Worm (Caenorhabditis elegans) whole organism, L3 larva: Measurements from ENCODE around the gene C37E2.3.

Source experiments
- R02D3.7 ChIP-seq: fragments of 150-350 bp; optimal IDR thresholded peaks from 2 replicates; lab custom pipeline; 2014; ENCODE audit warnings: missing biosample characterization, missing genetic modification characterization
- ZK546.5 ChIP-seq: sonication (generic microtip); optimal IDR thresholded peaks from 2 replicates; lab custom pipeline; 2017; ENCODE audit warnings: missing biosample characterization, missing genetic modification characterization
- aly-2 ChIP-seq: fragments of 150-350 bp; optimal IDR thresholded peaks from 2 replicates; lab custom pipeline; 2014; ENCODE audit warnings: missing biosample characterization, missing genetic modification characterization
- ama-1 ChIP-seq: fragments of 150-350 bp; optimal IDR thresholded peaks from 2 replicates; lab custom pipeline; 2018
- ceh-16 ChIP-seq: sonication (generic microtip); optimal IDR thresholded peaks from 2 replicates; lab custom pipeline; 2017; ENCODE audit warnings: missing biosample characterization, missing genetic modification characterization
- ceh-28 ChIP-seq: fragments of 150-350 bp; optimal IDR thresholded peaks from 2 replicates; lab custom pipeline; 2014; ENCODE audit warnings: missing biosample characterization, missing genetic modification reagents, missing genetic modification characterization
- ceh-9 ChIP-seq: sonication (generic microtip); optimal IDR thresholded peaks from 2 replicates; lab custom pipeline; 2018; ENCODE audit warnings: missing biosample characterization, missing genetic modification characterization
- daf-12 ChIP-seq: fragments of 150-350 bp; optimal IDR thresholded peaks from 2 replicates; lab custom pipeline; 2014; ENCODE audit warnings: missing biosample characterization, missing genetic modification reagents, missing genetic modification characterization
- egl-27 ChIP-seq: sonication (generic microtip); optimal IDR thresholded peaks from 4 replicates; lab custom pipeline; 2017; ENCODE audit warnings: missing biosample characterization, missing genetic modification reagents, missing genetic modification characterization
- egl-5 ChIP-seq: fragments of 150-350 bp; optimal IDR thresholded peaks from 2 replicates; lab custom pipeline; 2017; ENCODE audit warnings: missing biosample characterization, missing genetic modification reagents, missing genetic modification characterization, inconsistent platforms
- elt-1 ChIP-seq: fragments of 150-350 bp; optimal IDR thresholded peaks from 2 replicates; lab custom pipeline; 2014; ENCODE audit warnings: missing biosample characterization, missing genetic modification characterization
- elt-3 ChIP-seq, 3 experiments: fragments of 150-350 bp in 1 of 3; sonication (generic microtip) in 2 of 3; optimal IDR thresholded peaks; 2 replicates in 2 of 3; 4 replicates in 1 of 3; lab custom pipeline; 2014 to 2017; ENCODE audit warnings: missing biosample characterization in 3 of 3, missing genetic modification characterization in 3 of 3
- eor-1 ChIP-seq, 2 experiments: fragments of 150-350 bp; optimal IDR thresholded peaks; 2 replicates each; lab custom pipeline; 2014 to 2018; ENCODE audit warnings: missing biosample characterization in 2 of 2, missing genetic modification characterization in 2 of 2
- fkh-2 ChIP-seq: fragments of 150-350 bp; optimal IDR thresholded peaks from 2 replicates; lab custom pipeline; 2014; ENCODE audit warnings: missing biosample characterization, missing genetic modification reagents, missing genetic modification characterization
- fos-1 ChIP-seq: fragments of 150-350 bp; optimal IDR thresholded peaks from 2 replicates; lab custom pipeline; 2014; ENCODE audit warnings: missing biosample characterization, missing genetic modification characterization
- hmg-11 ChIP-seq: sonication (generic microtip); optimal IDR thresholded peaks from 2 replicates; lab custom pipeline; 2016; ENCODE audit warnings: missing genetic modification characterization, missing compliant biosample characterization
- jun-1 ChIP-seq: fragments of 150-350 bp; optimal IDR thresholded peaks from 2 replicates; lab custom pipeline; 2014; ENCODE audit warnings: missing biosample characterization, missing genetic modification reagents, missing genetic modification characterization
- lin-15B ChIP-seq: fragments of 150-350 bp; optimal IDR thresholded peaks from 2 replicates; lab custom pipeline; 2014; ENCODE audit warnings: missing biosample characterization, missing genetic modification characterization
- lin-39 ChIP-seq: fragments of 150-350 bp; optimal IDR thresholded peaks from 2 replicates; lab custom pipeline; 2018; ENCODE audit warnings: missing biosample characterization, missing genetic modification reagents, missing genetic modification characterization
- lsy-12 ChIP-seq: sonication (generic microtip); optimal IDR thresholded peaks from 2 replicates; lab custom pipeline; 2016; ENCODE audit warnings: mild to moderate bottlenecking, missing genetic modification characterization, missing compliant biosample characterization
- mdl-1 ChIP-seq: fragments of 150-350 bp; optimal IDR thresholded peaks from 2 replicates; lab custom pipeline; 2014; ENCODE audit warnings: missing biosample characterization, missing genetic modification characterization
- mml-1 ChIP-seq: fragments of 150-350 bp; sonication (generic microtip); optimal IDR thresholded peaks from 3 replicates; lab custom pipeline; 2014; ENCODE audit warnings: missing biosample characterization, missing genetic modification characterization
- nhr-11 ChIP-seq: fragments of 150-350 bp; optimal IDR thresholded peaks from 2 replicates; lab custom pipeline; 2014; ENCODE audit warnings: missing biosample characterization, missing genetic modification characterization
- nhr-12 ChIP-seq: fragments of 150-350 bp; optimal IDR thresholded peaks from 2 replicates; lab custom pipeline; 2014; ENCODE audit warnings: missing biosample characterization, missing genetic modification characterization
- nhr-237 ChIP-seq: fragments of 150-350 bp; optimal IDR thresholded peaks from 2 replicates; lab custom pipeline; 2014; ENCODE audit warnings: missing biosample characterization, missing genetic modification characterization
- nhr-25 ChIP-seq: sonication (generic microtip); optimal IDR thresholded peaks from 2 replicates; lab custom pipeline; 2017; ENCODE audit warnings: missing biosample characterization, missing genetic modification characterization
- nhr-28 ChIP-seq: fragments of 150-350 bp; optimal IDR thresholded peaks from 2 replicates; lab custom pipeline; 2014; ENCODE audit warnings: missing biosample characterization, missing genetic modification characterization
- nhr-43 ChIP-seq: sonication (generic microtip); optimal IDR thresholded peaks from 2 replicates; lab custom pipeline; 2016; ENCODE audit warnings: mild to moderate bottlenecking, missing genetic modification characterization, missing compliant biosample characterization; ENCODE audit not compliant: poor library complexity, severe bottlenecking
- nhr-67 ChIP-seq: fragments of 150-350 bp; optimal IDR thresholded peaks from 2 replicates; lab custom pipeline; 2014; ENCODE audit warnings: missing biosample characterization, missing genetic modification characterization
- nhr-76 ChIP-seq: fragments of 150-350 bp; sonication (generic microtip); optimal IDR thresholded peaks from 5 replicates; lab custom pipeline; 2014; ENCODE audit warnings: missing biosample characterization, missing genetic modification characterization
- nhr-77 ChIP-seq: fragments of 150-350 bp; optimal IDR thresholded peaks from 2 replicates; lab custom pipeline; 2014; ENCODE audit warnings: missing biosample characterization, missing genetic modification characterization
- pha-4 ChIP-seq: fragments of 150-350 bp; optimal IDR thresholded peaks from 2 replicates; lab custom pipeline; 2014; ENCODE audit warnings: missing biosample characterization, missing genetic modification reagents, missing genetic modification characterization
- pqm-1 ChIP-seq: fragments of 150-350 bp; optimal IDR thresholded peaks from 2 replicates; lab custom pipeline; 2017; ENCODE audit warnings: missing biosample characterization, missing genetic modification characterization, inconsistent platforms
- sea-2 ChIP-seq: fragments of 150-350 bp; sonication (generic microtip); optimal IDR thresholded peaks from 4 replicates; lab custom pipeline; 2014; ENCODE audit warnings: missing biosample characterization, missing genetic modification reagents, missing genetic modification characterization
- skn-1 ChIP-seq: fragments of 150-350 bp; optimal IDR thresholded peaks from 2 replicates; lab custom pipeline; 2014; ENCODE audit warnings: missing biosample characterization, missing genetic modification characterization
- snpc-4 ChIP-seq: fragments of 150-350 bp; optimal IDR thresholded peaks from 2 replicates; lab custom pipeline; 2014; ENCODE audit warnings: missing biosample characterization, missing genetic modification characterization
- unc-62 ChIP-seq: fragments of 150-350 bp; sonication (generic microtip); optimal IDR thresholded peaks from 4 replicates; lab custom pipeline; 2014; ENCODE audit warnings: missing biosample characterization, missing genetic modification reagents, missing genetic modification characterization
- zag-1 ChIP-seq: fragments of 150-350 bp; optimal IDR thresholded peaks from 2 replicates; lab custom pipeline; 2014; ENCODE audit warnings: missing biosample characterization, missing genetic modification characterization
- ztf-11 ChIP-seq: fragments of 150-350 bp; optimal IDR thresholded peaks from 2 replicates; lab custom pipeline; 2014; ENCODE audit warnings: missing biosample characterization, missing genetic modification characterization
- ztf-4 ChIP-seq: fragments of 150-350 bp; optimal IDR thresholded peaks from 2 replicates; lab custom pipeline; 2014; ENCODE audit warnings: missing biosample characterization, missing genetic modification characterization

Gene C37E2.3

DNA sequence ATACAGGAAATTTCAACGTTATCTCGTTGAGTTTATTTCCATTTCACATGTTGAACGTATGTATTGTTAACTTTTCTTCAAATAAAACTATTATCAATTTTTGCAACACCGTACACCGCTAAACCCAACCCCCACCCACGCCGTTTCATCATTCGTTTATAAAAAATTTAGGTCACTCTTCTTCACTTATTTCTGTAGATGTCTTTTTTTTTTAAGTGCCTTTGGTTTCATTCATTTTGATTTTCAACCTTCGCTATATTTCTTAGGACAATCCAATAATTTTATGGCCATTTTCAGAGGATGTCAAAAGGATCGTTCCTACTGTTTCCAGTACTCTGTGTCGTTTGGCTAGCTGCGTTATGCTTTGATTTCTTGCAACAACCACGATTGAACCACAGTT lies at the start of gene C37E2.3:
Gene C37E2.3 (plus strand): TSS at position 301 of the 400 bp plus-strand sequence.
- TF ChIP-seq lin-15B (tag; lab: Kevin White, UChicago) = no peak
- TF ChIP-seq nhr-76 = no peak
- TF ChIP-seq lin-39 (tag; lab: Kevin White, UChicago) = no peak
- no peak for TF ChIP-seq eor-1 (tag; optimal IDR thresholded peaks at IDR 0.05; lab: Kevin White, UChicago)
- TF ChIP-seq ceh-9 (tag; lab: Kevin White, UChicago) = no peak
- no peak for TF ChIP-seq ama-1 (lab: Kevin White, UChicago)
- TF ChIP-seq mml-1 = no peak
- TF ChIP-seq pqm-1 (tag; lab: Kevin White, UChicago) = no peak
- no peak for TF ChIP-seq elt-1 (tag; lab: Kevin White, UChicago)
- TF ChIP-seq ceh-16 = no peak
- TF ChIP-seq snpc-4 (tag; lab: Kevin White, UChicago) = no peak
- no peak for TF ChIP-seq jun-1
- TF ChIP-seq ZK546.5 (tag; lab: Kevin White, UChicago) = no peak
- no peak for TF ChIP-seq nhr-237 (tag; lab: Kevin White, UChicago)
- TF ChIP-seq zag-1 (tag; lab: Kevin White, UChicago) = no peak
- TF ChIP-seq aly-2 (tag; lab: Kevin White, UChicago) = no peak
- TF ChIP-seq nhr-67 (tag; lab: Kevin White, UChicago) = no peak
- TF ChIP-seq nhr-11 = no peak
- no peak for TF ChIP-seq ceh-28 (tag; lab: Kevin White, UChicago)
- no peak for TF ChIP-seq sea-2 (GFP tag; lab: Kevin White, UChicago)

DNA sequence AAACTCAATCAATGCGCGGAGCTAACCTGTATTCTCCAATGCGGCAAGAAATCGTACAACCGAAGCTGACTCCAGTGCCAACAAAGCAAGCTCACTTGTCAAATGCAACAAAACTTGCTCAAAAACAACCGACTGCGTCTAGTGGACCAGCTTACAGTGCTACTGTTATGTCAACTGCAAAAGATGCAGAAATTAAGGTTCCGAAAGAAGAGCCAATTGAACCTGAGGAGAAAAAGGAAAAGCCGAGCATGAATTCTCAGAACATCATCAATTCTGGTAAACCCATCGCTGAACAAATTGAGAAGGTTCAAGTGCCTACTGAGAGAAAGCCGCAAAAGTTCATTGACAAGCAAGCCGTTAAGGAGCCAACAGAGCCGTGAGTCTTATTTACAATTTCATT lies 48.8 kb upstream of the C37E2.3 start:
- no peak for TF ChIP-seq ztf-11
- no peak for TF ChIP-seq ZK546.5 (tag; lab: Kevin White, UChicago)
- no peak for TF ChIP-seq lin-39 (tag; lab: Kevin White, UChicago)
- no peak for TF ChIP-seq unc-62 (GFP tag; lab: Kevin White, UChicago)

DNA sequence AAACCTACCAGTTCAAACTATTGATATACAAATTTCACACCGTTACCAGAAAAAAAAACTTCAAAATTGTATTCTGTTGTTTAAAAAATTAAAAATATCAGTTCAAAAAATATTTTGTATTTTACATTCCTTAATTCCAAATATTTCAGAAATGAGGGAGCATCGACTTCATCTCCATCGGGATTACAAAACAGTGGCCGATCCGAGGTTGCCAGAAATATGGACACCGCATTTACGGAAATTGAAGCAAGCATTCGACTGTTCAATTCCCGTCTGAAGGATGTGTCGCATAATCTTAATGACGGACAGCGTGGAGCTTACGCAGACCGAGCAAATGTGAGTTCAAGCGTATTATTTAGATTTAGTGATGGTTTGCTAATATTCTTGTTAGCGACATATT lies 47.6 kb upstream of the C37E2.3 start:
- TF ChIP-seq elt-1 (tag; lab: Kevin White, UChicago) = no peak
- TF ChIP-seq jun-1 = no peak
- TF ChIP-seq ceh-28 (tag; lab: Kevin White, UChicago) = no peak
- no peak for TF ChIP-seq nhr-25 (tag; lab: Kevin White, UChicago)
- TF ChIP-seq fos-1 (tag; lab: Kevin White, UChicago) = no peak
- TF ChIP-seq nhr-77 (tag; lab: Kevin White, UChicago) = no peak
- TF ChIP-seq ztf-11 = no peak
- TF ChIP-seq eor-1 (tag; optimal IDR thresholded peaks at IDR 0.05; lab: Kevin White, UChicago) = no peak
- TF ChIP-seq ceh-16 = no peak
- TF ChIP-seq pqm-1 (tag; lab: Kevin White, UChicago) = no peak

DNA sequence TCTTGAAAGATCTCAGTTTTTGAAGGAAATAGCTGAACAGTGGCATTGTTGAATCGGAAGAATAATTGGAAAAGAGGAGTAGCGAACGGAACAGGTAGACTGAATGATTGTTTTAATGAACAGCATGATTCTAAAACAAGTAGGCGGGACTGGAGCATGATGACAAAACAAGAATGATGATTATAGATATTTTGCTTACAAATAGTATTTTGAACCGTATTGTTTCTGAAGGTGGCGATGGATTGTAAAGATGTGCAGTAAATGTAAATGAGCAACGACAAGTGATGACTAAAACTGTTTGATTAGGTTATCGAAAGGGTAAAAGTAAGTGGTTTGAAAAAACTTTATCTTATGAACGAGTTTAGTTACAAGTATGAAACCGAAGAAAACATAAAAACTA lies 46.0 kb upstream of the C37E2.3 start, which contains the start of gene F28H6.8:
Gene F28H6.8 (minus strand): TSS at position 101 of the 400 bp plus-strand sequence.
- TF ChIP-seq ceh-16 (no peak), R02D3.7 (no peak), unc-62 (GFP tag; lab: Kevin White, UChicago) (no peak)

DNA sequence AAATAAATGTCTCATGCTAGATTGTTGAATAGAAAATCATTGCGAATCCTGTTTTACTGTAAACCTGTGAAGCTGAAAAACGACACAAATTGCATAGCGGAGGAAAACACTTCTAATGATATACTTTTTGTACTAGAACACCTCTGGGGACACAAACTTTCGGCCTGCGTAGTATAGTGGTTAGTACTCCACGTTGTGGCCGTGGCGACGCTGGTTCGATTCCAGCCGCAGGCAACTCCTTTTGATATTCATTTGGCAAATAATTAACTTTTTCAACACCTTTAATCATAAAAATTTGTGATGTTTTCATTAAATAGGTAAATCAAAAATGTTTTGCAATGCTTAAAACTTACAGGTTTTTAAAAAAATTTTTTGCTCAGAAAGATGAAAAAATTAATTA lies 45.4 kb upstream of the C37E2.3 start:
- TF ChIP-seq hmg-11 (tag; lab: Kevin White, UChicago) = no peak
- TF ChIP-seq lsy-12 (tag; lab: Kevin White, UChicago) = no peak
- no peak for TF ChIP-seq nhr-77 (tag; lab: Kevin White, UChicago)
- no peak for TF ChIP-seq skn-1
- TF ChIP-seq nhr-12 (tag; lab: Kevin White, UChicago) = no peak
- no peak for TF ChIP-seq jun-1
- no peak for TF ChIP-seq ZK546.5 (tag; lab: Kevin White, UChicago)
- no peak for TF ChIP-seq daf-12 (tag; lab: Kevin White, UChicago)
- TF ChIP-seq aly-2 (tag; lab: Kevin White, UChicago) = no peak
- no peak for TF ChIP-seq nhr-11
- TF ChIP-seq elt-1 (tag; lab: Kevin White, UChicago) = no peak
- TF ChIP-seq, all 47 proteins: peak for 0

DNA sequence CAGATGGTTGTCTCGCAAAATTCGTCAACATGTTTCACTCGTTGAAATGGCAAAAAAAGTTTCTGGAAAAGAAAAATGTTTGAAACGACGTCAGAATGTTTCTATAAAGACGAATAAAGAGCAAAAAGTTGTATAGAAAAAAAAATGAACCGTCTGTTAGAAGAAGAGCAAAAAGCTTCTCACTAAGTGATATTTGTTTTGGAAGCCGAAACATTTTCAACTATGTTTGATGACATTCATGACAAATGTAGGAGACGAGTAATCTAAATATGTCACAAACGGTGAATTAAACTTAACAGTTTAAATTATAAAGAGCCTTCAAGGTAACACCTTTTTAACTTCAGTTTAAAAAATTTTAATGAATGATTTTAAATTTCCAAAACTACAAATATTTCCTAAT lies 40.2 kb upstream of the C37E2.3 start, which contains the start of gene nkat-1:
Gene nkat-1 (minus strand): TSS at position 101 of the 400 bp plus-strand sequence.
- TF ChIP-seq egl-27 (tag; lab: Kevin White, UChicago) (no peak), nhr-28 (no peak), unc-62 (GFP tag; lab: Kevin White, UChicago) (no peak), fos-1 (tag; lab: Kevin White, UChicago) (no peak), mdl-1 (no peak), nhr-12 (tag; lab: Kevin White, UChicago) (no peak), nhr-237 (tag; lab: Kevin White, UChicago) (no peak), R02D3.7 (no peak), ZK546.5 (tag; lab: Kevin White, UChicago) (no peak), elt-1 (tag; lab: Kevin White, UChicago) (no peak), nhr-43 (tag; lab: Kevin White, UChicago) (no peak), ama-1 (lab: Kevin White, UChicago) (no peak), eor-1 (tag; optimal IDR thresholded peaks at IDR 0.05; lab: Kevin White, UChicago) (no peak), fkh-2 (tag; lab: Kevin White, UChicago) (no peak), pha-4 (tag; lab: Kevin White, UChicago) (no peak), elt-3 (tag; optimal IDR thresholded peaks at IDR 0.05; lab: Kevin White, UChicago) (no peak), ztf-4 (tag; lab: Kevin White, UChicago) (no peak), egl-5 (tag; lab: Kevin White, UChicago) (no peak), snpc-4 (tag; lab: Kevin White, UChicago) (no peak), zag-1 (tag; lab: Kevin White, UChicago) (no peak)
